Worm (Caenorhabditis elegans) whole organism, L4 larva: ENCODE results near the gene F11D5.7.

ENCODE experiments used
- D1046.2 ChIP-seq: fragments of 200-800 bp; sonication (Bioruptor generic); IDR thresholded peaks from 2 replicates; pipeline ENCODE4 v1.3.6; 2022; ENCODE audit warnings: missing genetic modification characterization, missing compliant biosample characterization
- F26F4.8 ChIP-seq: fragments of 200-800 bp; sonication (Bioruptor generic); conservative IDR thresholded peaks from 2 replicates; pipeline ENCODE4 v1.3.6; 2022; ENCODE audit warnings: missing genetic modification characterization, missing compliant biosample characterization
- F37D6.2 ChIP-seq: sonication (generic microtip); optimal IDR thresholded peaks from 2 replicates; lab custom pipeline; 2016; ENCODE audit warnings: mild to moderate bottlenecking, missing genetic modification characterization, missing compliant biosample characterization
- R02D3.7 ChIP-seq: fragments of 150-350 bp; sonication (generic microtip); optimal IDR thresholded peaks from 3 replicates; lab custom pipeline; 2014; ENCODE audit warnings: missing biosample characterization, missing genetic modification characterization
- Y105C5A.15 ChIP-seq: fragments of 200-800 bp; sonication (Bioruptor generic); IDR thresholded peaks from 2 replicates; pipeline ENCODE4 v1.3.6; 2022; ENCODE audit warnings: missing genetic modification characterization, missing compliant biosample characterization
- aly-2 ChIP-seq: sonication (generic microtip); optimal IDR thresholded peaks from 2 replicates; lab custom pipeline; 2018; ENCODE audit warnings: missing biosample characterization, missing genetic modification characterization
- ama-1 ChIP-seq: fragments of 150-350 bp; optimal IDR thresholded peaks from 2 replicates; lab custom pipeline; 2014; ENCODE audit warnings: inconsistent platforms, mixed read lengths
- arid-1 ChIP-seq: fragments of 200-800 bp; sonication (Bioruptor generic); conservative IDR thresholded peaks from 2 replicates; pipeline ENCODE4 v1.3.6; 2022; ENCODE audit warnings: missing genetic modification reagents, missing genetic modification characterization, missing compliant biosample characterization
- ceh-20 ChIP-seq: fragments of 200-800 bp; sonication (Bioruptor generic); IDR thresholded peaks from 2 replicates; pipeline ENCODE4 v1.3.6; 2022; ENCODE audit warnings: missing genetic modification reagents, missing genetic modification characterization, missing compliant biosample characterization
- ceh-28 ChIP-seq: fragments of 150-350 bp; optimal IDR thresholded peaks from 2 replicates; lab custom pipeline; 2014; ENCODE audit warnings: missing biosample characterization, missing genetic modification reagents, missing genetic modification characterization
- ceh-32 ChIP-seq: sonication (generic microtip); optimal IDR thresholded peaks from 2 replicates; lab custom pipeline; 2016; ENCODE audit warnings: mild to moderate bottlenecking, missing genetic modification characterization, missing compliant biosample characterization; ENCODE audit not compliant: poor library complexity
- ceh-82 ChIP-seq: sonication (generic microtip); optimal IDR thresholded peaks from 2 replicates; lab custom pipeline; 2017; ENCODE audit warnings: missing biosample characterization, missing genetic modification characterization
- ces-1 ChIP-seq: fragments of 150-350 bp; sonication (generic microtip); optimal IDR thresholded peaks from 4 replicates; lab custom pipeline; 2014; ENCODE audit warnings: missing biosample characterization, missing genetic modification reagents, missing genetic modification characterization
- daf-12 ChIP-seq: fragments of 150-350 bp; optimal IDR thresholded peaks from 2 replicates; lab custom pipeline; 2014; ENCODE audit warnings: missing biosample characterization, missing genetic modification reagents, missing genetic modification characterization
- daf-19 ChIP-seq: fragments of 200-800 bp; sonication (Bioruptor generic); conservative IDR thresholded peaks from 2 replicates; pipeline ENCODE4 v1.3.6; 2022; ENCODE audit warnings: missing genetic modification characterization, missing compliant biosample characterization
- dmd-6 ChIP-seq: fragments of 200-800 bp; sonication (Bioruptor generic); IDR thresholded peaks from 2 replicates; pipeline ENCODE4 v1.3.6; 2022; ENCODE audit warnings: missing genetic modification reagents, missing genetic modification characterization, missing compliant biosample characterization
- duxl-1 ChIP-seq: sonication (generic microtip); optimal IDR thresholded peaks from 2 replicates; lab custom pipeline; 2016; ENCODE audit warnings: mild to moderate bottlenecking, missing genetic modification characterization, moderate library complexity, missing compliant biosample characterization; ENCODE audit not compliant: poor library complexity
- dve-1 ChIP-seq: sonication (generic microtip); optimal IDR thresholded peaks from 2 replicates; lab custom pipeline; 2017; ENCODE audit warnings: antibody characterized with exemption, mild to moderate bottlenecking, missing genetic modification characterization, missing compliant biosample characterization; ENCODE audit not compliant: insufficient read depth
- hlh-30 ChIP-seq: sonication (generic microtip); optimal IDR thresholded peaks from 2 replicates; lab custom pipeline; 2017; ENCODE audit warnings: antibody characterized with exemption, mild to moderate bottlenecking, missing genetic modification characterization, missing compliant biosample characterization; ENCODE audit not compliant: insufficient read depth
- lin-13 ChIP-seq: fragments of 150-350 bp; optimal IDR thresholded peaks from 2 replicates; lab custom pipeline; 2014; ENCODE audit warnings: missing biosample characterization, missing genetic modification reagents, missing genetic modification characterization
- lin-15B ChIP-seq: fragments of 150-350 bp; sonication (generic microtip); optimal IDR thresholded peaks from 3 replicates; lab custom pipeline; 2014; ENCODE audit warnings: missing biosample characterization, missing genetic modification characterization
- lin-38 ChIP-seq: fragments of 200-800 bp; sonication (Bioruptor generic); IDR thresholded peaks from 2 replicates; pipeline ENCODE4 v1.3.6; 2022; ENCODE audit warnings: missing genetic modification reagents, missing genetic modification characterization, missing compliant biosample characterization
- lin-39 ChIP-seq: fragments of 150-350 bp; optimal IDR thresholded peaks from 2 replicates; lab custom pipeline; 2014; ENCODE audit warnings: missing biosample characterization, missing genetic modification reagents, missing genetic modification characterization
- lir-3 ChIP-seq: sonication (generic microtip); optimal IDR thresholded peaks from 2 replicates; lab custom pipeline; 2016; ENCODE audit warnings: mild to moderate bottlenecking, missing genetic modification characterization, missing compliant biosample characterization
- lsy-2 ChIP-seq, 2 experiments: fragments of 150-350 bp in 1 of 2; sonication (generic microtip) in 1 of 2; optimal IDR thresholded peaks; 2 replicates each; lab custom pipeline; 2014 to 2017; ENCODE audit warnings: missing biosample characterization in 2 of 2, missing genetic modification characterization in 2 of 2
- madf-5 ChIP-seq, 2 experiments: fragments of 200-800 bp; sonication (Bioruptor generic); IDR thresholded peaks; 2 replicates each; pipeline ENCODE4 v1.3.6; 2022; ENCODE audit warnings: missing compliant biosample characterization in 2 of 2, missing genetic modification characterization in 2 of 2
- madf-9 ChIP-seq: fragments of 200-800 bp; sonication (Bioruptor generic); conservative IDR thresholded peaks from 2 replicates; pipeline ENCODE4 v1.3.6; 2022; ENCODE audit warnings: missing genetic modification reagents, missing genetic modification characterization, missing compliant biosample characterization
- mdl-1 ChIP-seq, 2 experiments: fragments of 150-350 bp in 1 of 2; sonication (generic microtip) in 1 of 2; optimal IDR thresholded peaks; 2 replicates each; lab custom pipeline; 2014 to 2017; ENCODE audit warnings: missing biosample characterization in 2 of 2, missing genetic modification characterization in 2 of 2
- mep-1 ChIP-seq: fragments of 150-350 bp; sonication (generic microtip); optimal IDR thresholded peaks from 3 replicates; lab custom pipeline; 2014; ENCODE audit warnings: missing biosample characterization, missing genetic modification characterization
- nhr-10 ChIP-seq: fragments of 150-350 bp; optimal IDR thresholded peaks from 2 replicates; lab custom pipeline; 2014; ENCODE audit warnings: missing biosample characterization, missing genetic modification characterization
- nhr-102 ChIP-seq: sonication (generic microtip); optimal IDR thresholded peaks from 2 replicates; lab custom pipeline; 2016; ENCODE audit warnings: mild to moderate bottlenecking, missing genetic modification characterization, moderate library complexity, missing compliant biosample characterization
- nhr-28 ChIP-seq: fragments of 150-350 bp; optimal IDR thresholded peaks from 2 replicates; lab custom pipeline; 2014; ENCODE audit warnings: missing biosample characterization, missing genetic modification characterization
- nhr-41 ChIP-seq: fragments of 200-800 bp; sonication (Bioruptor generic); IDR thresholded peaks from 2 replicates; pipeline ENCODE4 v1.3.6; 2022; ENCODE audit warnings: missing genetic modification reagents, missing genetic modification characterization, missing compliant biosample characterization
- nhr-48 ChIP-seq: sonication (generic microtip); optimal IDR thresholded peaks from 2 replicates; lab custom pipeline; 2016; ENCODE audit warnings: mild to moderate bottlenecking, missing genetic modification characterization, missing compliant biosample characterization
- nhr-77 ChIP-seq: fragments of 150-350 bp; optimal IDR thresholded peaks from 2 replicates; lab custom pipeline; 2014; ENCODE audit warnings: missing biosample characterization, missing genetic modification characterization
- pha-4 ChIP-seq, 2 experiments: fragments of 150-350 bp in 1 of 2; fragments of 200-800 bp in 1 of 2; sonication (Bioruptor generic) in 1 of 2; IDR thresholded peaks in 1 of 2; optimal IDR thresholded peaks in 1 of 2; 2 replicates each; pipeline versions ENCODE4 v1.3.6 to Lab custom; 2014 to 2022; ENCODE audit warnings: missing genetic modification characterization in 2 of 2, missing genetic modification reagents in 2 of 2, missing biosample characterization in 1 of 2, missing compliant biosample characterization in 1 of 2
- php-3 ChIP-seq: fragments of 200-800 bp; sonication (Bioruptor generic); IDR thresholded peaks from 2 replicates; pipeline ENCODE4 v1.3.6; 2022; ENCODE audit warnings: missing genetic modification reagents, missing genetic modification characterization, missing compliant biosample characterization
- pqm-1 ChIP-seq: sonication (generic microtip); optimal IDR thresholded peaks from 2 replicates; lab custom pipeline; 2017; ENCODE audit warnings: missing biosample characterization, missing genetic modification characterization
- saeg-2 ChIP-seq: fragments of 200-800 bp; sonication (Bioruptor generic); IDR thresholded peaks from 2 replicates; pipeline ENCODE4 v1.3.6; 2022; ENCODE audit warnings: missing genetic modification reagents, missing genetic modification characterization, missing compliant biosample characterization
- spr-1 ChIP-seq: sonication (generic microtip); optimal IDR thresholded peaks from 2 replicates; lab custom pipeline; 2016; ENCODE audit warnings: mild to moderate bottlenecking, missing genetic modification characterization, missing compliant biosample characterization
- spr-3 ChIP-seq: fragments of 200-800 bp; sonication (Bioruptor generic); optimal IDR thresholded peaks from 2 replicates; lab custom pipeline; 2018; ENCODE audit warnings: mild to moderate bottlenecking, missing genetic modification characterization, missing compliant biosample characterization
- unc-39 ChIP-seq: sonication (generic microtip); optimal IDR thresholded peaks from 2 replicates; lab custom pipeline; 2017; ENCODE audit warnings: missing biosample characterization, missing genetic modification characterization
- unc-62 ChIP-seq, 3 experiments: fragments of 150-350 bp in 1 of 3; sonication (generic microtip); optimal IDR thresholded peaks in 2 of 3; peaks in 1 of 3; 1 replicate in 1 of 3; 2 replicates in 2 of 3; lab custom pipeline; 2014 to 2017; ENCODE audit warnings: missing biosample characterization in 3 of 3, missing genetic modification characterization in 3 of 3, missing genetic modification reagents in 3 of 3, missing genotype in 1 of 3
- zag-1 ChIP-seq: fragments of 150-350 bp; optimal IDR thresholded peaks from 2 replicates; lab custom pipeline; 2014; ENCODE audit warnings: missing biosample characterization, missing genetic modification characterization
- zfp-2 ChIP-seq: sonication (generic microtip); optimal IDR thresholded peaks from 2 replicates; lab custom pipeline; 2016; ENCODE audit warnings: mild to moderate bottlenecking, missing genetic modification characterization, missing compliant biosample characterization
- zfp-3 ChIP-seq: fragments of 200-800 bp; sonication (Bioruptor generic); conservative IDR thresholded peaks from 2 replicates; pipeline ENCODE4 v1.3.6; 2022; ENCODE audit warnings: missing genetic modification reagents, missing genetic modification characterization, missing compliant biosample characterization
- zip-11 ChIP-seq: fragments of 200-800 bp; sonication (Bioruptor generic); IDR thresholded peaks from 2 replicates; pipeline ENCODE4 v1.3.6; 2022; ENCODE audit warnings: missing genetic modification characterization, missing compliant biosample characterization
- ztf-7 ChIP-seq: fragments of 150-350 bp; optimal IDR thresholded peaks from 2 replicates; lab custom pipeline; 2014; ENCODE audit warnings: missing biosample characterization, missing genetic modification characterization

The F11D5.7 gene

ce11 chrX:3289183-3289582 is 15.0 kb upstream of the F11D5.7 start, which contains the start of gene K09C4.4:
K09C4.4 (plus strand) TSS chrX:3289483.
- TF ChIP-seq madf-9 (GFP tag; lab: Robert Waterston, UW) (no peak), unc-62 (GFP tag; optimal IDR thresholded peaks at IDR 0.05 in 1 of 2; lab: Kevin White, UChicago) (peak in 1 of 2 experiments; percentile 18), unc-62 (tag; optimal IDR thresholded peaks at IDR 0.05; lab: Kevin White, UChicago) (no peak)
- TF ChIP-seq, all 104 proteins: peak for 1

ce11 chrX:3290147-3290546 is 14.0 kb upstream of the F11D5.7 start:
- no peak for TF ChIP-seq F26F4.8 (GFP tag; lab: Robert Waterston, UW)
- no peak for TF ChIP-seq Y105C5A.15 (GFP tag; lab: Robert Waterston, UW)
- no peak for TF ChIP-seq aly-2 (tag; lab: Kevin White, UChicago)
- peak; percentile 4 for TF ChIP-seq ztf-7 (tag; lab: Kevin White, UChicago)
- TF ChIP-seq duxl-1 (tag; lab: Kevin White, UChicago), result no peak
- no peak for TF ChIP-seq ces-1
- no peak for TF ChIP-seq ama-1 (lab: Kevin White, UChicago)
- TF ChIP-seq pqm-1 (tag; lab: Kevin White, UChicago), result peak; percentile 90
- TF ChIP-seq lin-13, result no peak
- TF ChIP-seq ceh-28 (tag; lab: Kevin White, UChicago), result no peak
- no peak for TF ChIP-seq lir-3
- no peak for TF ChIP-seq pha-4 (GFP tag; IDR thresholded peaks at IDR 0.05; lab: Robert Waterston, UW)
- TF ChIP-seq pha-4 (tag; optimal IDR thresholded peaks at IDR 0.05; lab: Kevin White, UChicago), result no peak
- TF ChIP-seq php-3 (GFP tag; lab: Robert Waterston, UW), result peak; percentile 92
- peak; percentile 88 for TF ChIP-seq saeg-2 (GFP tag; lab: Robert Waterston, UW)
- TF ChIP-seq nhr-41 (GFP tag; lab: Robert Waterston, UW), result 0 out of 2 replicates have a peak, but pooled peaks have one; percentile 11
- no peak for TF ChIP-seq spr-1 (tag; lab: Kevin White, UChicago)
- TF ChIP-seq unc-39 (tag; lab: Kevin White, UChicago), result no peak
- TF ChIP-seq ceh-20 (GFP tag; lab: Robert Waterston, UW), result no peak
- TF ChIP-seq nhr-102, result peak; percentile 94
- TF ChIP-seq F37D6.2 (tag; lab: Kevin White, UChicago), result no peak
- TF ChIP-seq nhr-10 (tag; lab: Kevin White, UChicago), result no peak
- TF ChIP-seq nhr-28 (tag; lab: Kevin White, UChicago), result peak; percentile 93
- TF ChIP-seq dmd-6 (GFP tag; lab: Robert Waterston, UW), result peak; percentile 100
- peak; percentile 79 for TF ChIP-seq nhr-77 (tag; lab: Kevin White, UChicago)
- TF ChIP-seq R02D3.7 (tag; lab: Kevin White, UChicago), result no peak
- TF ChIP-seq hlh-30, result peak; percentile 68
- TF ChIP-seq zfp-3 (GFP tag; lab: Robert Waterston, UW), result no peak
- TF ChIP-seq zag-1, result no peak
- no peak for TF ChIP-seq zfp-2 (tag; lab: Kevin White, UChicago)
- no peak for TF ChIP-seq spr-3
- no peak for TF ChIP-seq lin-39 (tag; lab: Kevin White, UChicago)
- no peak for TF ChIP-seq arid-1 (GFP tag; lab: Robert Waterston, UW)
- no peak for TF ChIP-seq mep-1 (tag; lab: Kevin White, UChicago)
- TF ChIP-seq zip-11, result no peak
- no peak for TF ChIP-seq lin-15B (tag; lab: Kevin White, UChicago)
- peak; percentile 91 for TF ChIP-seq dve-1 (tag; lab: Kevin White, UChicago)
- no peak for TF ChIP-seq daf-12 (tag; lab: Kevin White, UChicago)
- TF ChIP-seq mdl-1 (tag; optimal IDR thresholded peaks at IDR 0.05; lab: Kevin White, UChicago), result peak in 1 of 2 experiments; percentile 69
- TF ChIP-seq D1046.2 (GFP tag; lab: Robert Waterston, UW), result no peak
- TF ChIP-seq lsy-2 (tag; optimal IDR thresholded peaks at IDR 0.05; lab: Kevin White, UChicago), result no peak
- no peak for TF ChIP-seq ceh-32 (tag; lab: Kevin White, UChicago)
- no peak for TF ChIP-seq ceh-82 (tag; lab: Kevin White, UChicago)
- no peak for TF ChIP-seq madf-5 (GFP tag; IDR thresholded peaks at IDR 0.05; lab: Robert Waterston, UW)
- no peak for TF ChIP-seq unc-62 (GFP tag; optimal IDR thresholded peaks at IDR 0.05 in 1 of 2; lab: Kevin White, UChicago)
- no peak for TF ChIP-seq unc-62 (tag; optimal IDR thresholded peaks at IDR 0.05; lab: Kevin White, UChicago)
- TF ChIP-seq daf-19 (GFP tag; lab: Robert Waterston, UW), result no peak
- TF ChIP-seq lin-38 (GFP tag; lab: Robert Waterston, UW), result no peak
- peak; percentile 95 for TF ChIP-seq nhr-48 (tag; lab: Kevin White, UChicago)
